Fruit fly (Drosophila melanogaster): ENCODE measurements around the gene CG14331.

- TF ChIP-seq CG3032 (tag; optimal IDR thresholded peaks at IDR 0.05) (no peak), CG3919 (GFP tag; optimal IDR thresholded peaks at IDR 0.05) (no peak), OdsH (GFP tag; optimal IDR thresholded peaks at IDR 0.05) (no peak), CG8632 (GFP tag; optimal IDR thresholded peaks at IDR 0.05) (no peak), svp (GFP tag) (no peak), CG15336 (GFP tag; IDR thresholded peaks at IDR 0.05) (no peak), fd59A (GFP tag; optimal IDR thresholded peaks at IDR 0.05) (no peak), CG7368 (GFP tag; optimal IDR thresholded peaks at IDR 0.05) (no peak), Eip93F (GFP tag; optimal IDR thresholded peaks at IDR 0.05) (no peak), CG6792 (GFP tag; optimal IDR thresholded peaks at IDR 0.05) (no peak), Gug (GFP tag; IDR thresholded peaks at IDR 0.05) (no peak), CG16779 (tag; optimal IDR thresholded peaks at IDR 0.05) (no peak), CG1621 (tag; optimal IDR thresholded peaks at IDR 0.05) (no peak)
Observed at dm6 chr3R:17447615-17448014, 7.1 kb upstream of the CG14331 start.
